Fruit fly (Drosophila melanogaster) whole organism, embryonic: ENCODE measurements around the gene Faa.
A peak's percentile ranks its signal among the peaks of the same experiment; 100 is the strongest.

Source experiments
- Adf1 ChIP-seq: fragments of 200-800 bp; sonication (Bioruptor generic); IDR thresholded peaks from 2 replicates; pipeline ENCODE4 v1.3.6; 2022; ENCODE audit warnings: missing biosample characterization, missing genetic modification characterization
- Awh ChIP-seq: fragments of 200-800 bp; sonication (Bioruptor generic); IDR thresholded peaks from 2 replicates; pipeline ENCODE4, ENCODE4 v1.3.6; 2022; ENCODE audit warnings: missing biosample characterization, missing genetic modification characterization
- BtbVII ChIP-seq: fragments of 200-800 bp; sonication (Bioruptor generic); optimal IDR thresholded peaks from 3 replicates; lab custom pipeline; 2017; ENCODE audit warnings: missing biosample characterization, mild to moderate bottlenecking, missing genetic modification characterization
- CG10654 ChIP-seq: fragments of 200-800 bp; sonication (Bioruptor generic); optimal IDR thresholded peaks from 2 replicates; lab custom pipeline; 2016; ENCODE audit warnings: missing biosample characterization, missing genetic modification characterization
- CG11398 ChIP-seq: fragments of 200-800 bp; sonication (Bioruptor generic); optimal IDR thresholded peaks from 2 replicates; lab custom pipeline; 2016; ENCODE audit warnings: missing biosample characterization, missing genetic modification characterization
- CG14014 ChIP-seq: fragments of 200-800 bp; sonication (Bioruptor generic); IDR thresholded peaks from 2 replicates; pipeline ENCODE4 v1.3.6; 2022; ENCODE audit warnings: missing biosample characterization, missing genetic modification characterization
- CG14860 ChIP-seq: fragments of 200-800 bp; sonication (Bioruptor generic); IDR thresholded peaks from 3 replicates; pipeline ENCODE4 v1.3.6; 2022; ENCODE audit warnings: missing biosample characterization, missing genetic modification characterization; ENCODE audit not compliant: partially characterized antibody
- CG15269 ChIP-seq: fragments of 200-800 bp; sonication (Bioruptor generic); optimal IDR thresholded peaks from 2 replicates; lab custom pipeline; 2018; ENCODE audit warnings: missing biosample characterization, mild to moderate bottlenecking, missing genetic modification characterization, moderate library complexity
- CG15479 ChIP-seq: fragments of 200-800 bp; sonication (Bioruptor generic); optimal IDR thresholded peaks from 3 replicates; lab custom pipeline; 2019; ENCODE audit warnings: missing biosample characterization, mild to moderate bottlenecking, missing genetic modification characterization, moderate library complexity
- CG17385 ChIP-seq: fragments of 200-800 bp; sonication (Bioruptor generic); optimal IDR thresholded peaks from 3 replicates; lab custom pipeline; 2018; ENCODE audit warnings: missing biosample characterization, mild to moderate bottlenecking, missing genetic modification characterization
- CG18764 ChIP-seq: fragments of 200-800 bp; sonication (Bioruptor generic); optimal IDR thresholded peaks from 3 replicates; lab custom pipeline; 2016; ENCODE audit warnings: missing biosample characterization, missing genetic modification characterization
- CG2199 ChIP-seq: fragments of 200-800 bp; sonication (Bioruptor generic); IDR thresholded peaks from 3 replicates; pipeline ENCODE4 v1.3.6; 2022; ENCODE audit warnings: missing biosample characterization, missing genetic modification characterization
- CG3065 ChIP-seq: fragments of 200-800 bp; sonication (Bioruptor generic); optimal IDR thresholded peaks from 2 replicates; lab custom pipeline; 2016; ENCODE audit warnings: missing biosample characterization, missing genetic modification characterization
- CG34422 ChIP-seq: fragments of 200-800 bp; sonication (Bioruptor generic); IDR thresholded peaks from 3 replicates; pipeline ENCODE4 v1.3.6; 2022; ENCODE audit warnings: missing biosample characterization, missing genetic modification characterization
- CG4707 ChIP-seq: fragments of 200-800 bp; sonication (Bioruptor generic); optimal IDR thresholded peaks from 2 replicates; lab custom pipeline; 2018; ENCODE audit warnings: missing biosample characterization, mild to moderate bottlenecking, missing genetic modification characterization, moderate library complexity
- CG6254 ChIP-seq: fragments of 200-800 bp; sonication (Bioruptor generic); optimal IDR thresholded peaks from 3 replicates; lab custom pipeline; 2017; ENCODE audit warnings: mild to moderate bottlenecking, missing biosample characterization, missing genetic modification reagents, missing genetic modification characterization
- CG6654 ChIP-seq: fragments of 200-800 bp; sonication (Bioruptor generic); optimal IDR thresholded peaks from 2 replicates; lab custom pipeline; 2017; ENCODE audit warnings: missing biosample characterization, mild to moderate bottlenecking, missing genetic modification characterization
- Deaf1 ChIP-seq: fragments of 200-800 bp; optimal IDR thresholded peaks from 3 replicates; lab custom pipeline; 2019; ENCODE audit warnings: missing biosample characterization, mild to moderate bottlenecking, missing genetic modification characterization, moderate library complexity
- E2f2 ChIP-seq: fragments of 200-800 bp; sonication (Bioruptor generic); IDR thresholded peaks from 2 replicates; pipeline ENCODE4 v1.3.6; 2022; ENCODE audit warnings: missing biosample characterization, missing genetic modification characterization
- Hr39 ChIP-seq: fragments of >200 bp; optimal IDR thresholded peaks from 2 replicates; lab custom pipeline; 2017
- Jarid2 ChIP-seq: fragments of 200-800 bp; sonication (Bioruptor generic); optimal IDR thresholded peaks from 3 replicates; lab custom pipeline; 2017; ENCODE audit warnings: mild to moderate bottlenecking, missing biosample characterization, missing genetic modification reagents, missing genetic modification characterization
- Lhr ChIP-seq: fragments of 200-800 bp; sonication (Bioruptor generic); optimal IDR thresholded peaks from 3 replicates; lab custom pipeline; 2017; ENCODE audit warnings: mild to moderate bottlenecking, missing biosample characterization, missing genetic modification reagents, missing genetic modification characterization
- Mad ChIP-seq: fragments of 200-800 bp; sonication (Bioruptor generic); optimal IDR thresholded peaks from 2 replicates; lab custom pipeline; 2016; ENCODE audit warnings: missing biosample characterization, missing genetic modification characterization
- Med ChIP-seq: fragments of 200-800 bp; sonication (Bioruptor generic); peaks from one replicate; lab custom pipeline; 2016; ENCODE audit warnings: missing biosample characterization, missing genetic modification characterization, mild to moderate bottlenecking, inconsistent platforms, moderate library complexity
- Myb ChIP-seq: fragments of 200-800 bp; sonication (Bioruptor generic); optimal IDR thresholded peaks from 2 replicates; lab custom pipeline; 2016; ENCODE audit warnings: missing biosample characterization, missing genetic modification characterization
- PHDP ChIP-seq: fragments of 200-800 bp; sonication (Bioruptor generic); optimal IDR thresholded peaks from 3 replicates; lab custom pipeline; 2018; ENCODE audit warnings: missing biosample characterization, mild to moderate bottlenecking, missing genetic modification characterization, moderate library complexity
- Sox102F ChIP-seq: fragments of 200-800 bp; sonication (Bioruptor generic); optimal IDR thresholded peaks from 2 replicates; lab custom pipeline; 2018; ENCODE audit warnings: missing biosample characterization, mild to moderate bottlenecking, missing genetic modification characterization, moderate library complexity
- Sry-δ ChIP-seq: fragments of 200-800 bp; sonication (Bioruptor generic); optimal IDR thresholded peaks from 2 replicates; lab custom pipeline; 2016; ENCODE audit warnings: missing biosample characterization, missing genetic modification characterization
- Trl ChIP-seq, 3 experiments: fragments of >200 bp in 2 of 3; fragments of 200-800 bp in 1 of 3; sonication (Bioruptor generic) in 1 of 3; optimal IDR thresholded peaks; 2 replicates in 1 of 3; 3 replicates in 2 of 3; lab custom pipeline; 2016 to 2017; ENCODE audit warnings: missing biosample characterization in 1 of 3, missing genetic modification characterization in 1 of 3
- abd-A ChIP-seq: fragments of 200-800 bp; sonication (Bioruptor generic); optimal IDR thresholded peaks from 3 replicates; lab custom pipeline; 2019; ENCODE audit warnings: missing biosample characterization, mild to moderate bottlenecking, missing genetic modification characterization, moderate library complexity
- bowl ChIP-seq: fragments of 200-800 bp; sonication (Bioruptor generic); IDR thresholded peaks from 2 replicates; pipeline ENCODE4 v1.3.6; 2022; ENCODE audit warnings: missing biosample characterization, missing genetic modification characterization
- chm ChIP-seq: fragments of 200-800 bp; sonication (Bioruptor generic); IDR thresholded peaks from 2 replicates; pipeline ENCODE4 v1.3.6; 2022; ENCODE audit warnings: missing biosample characterization, missing genetic modification characterization
- esg ChIP-seq: fragments of 200-800 bp; sonication (Bioruptor generic); conservative IDR thresholded peaks from 2 replicates; pipeline ENCODE4 v1.3.6; 2022; ENCODE audit warnings: missing biosample characterization, missing genetic modification characterization
- eve ChIP-seq, 2 experiments: fragments of >200 bp; optimal IDR thresholded peaks; 2 replicates each; lab custom pipeline; 2017; ENCODE audit warnings: missing biosample characterization in 2 of 2, missing genetic modification characterization in 2 of 2
- eyg ChIP-seq: fragments of 200-800 bp; sonication (Bioruptor generic); optimal IDR thresholded peaks from 3 replicates; lab custom pipeline; 2016; ENCODE audit warnings: missing biosample characterization, missing genetic modification characterization
- fd3F ChIP-seq: fragments of 200-800 bp; sonication (Bioruptor generic); optimal IDR thresholded peaks from 2 replicates; lab custom pipeline; 2018; ENCODE audit warnings: missing biosample characterization, mild to moderate bottlenecking, missing genetic modification characterization, moderate library complexity
- gce ChIP-seq: fragments of 200-800 bp; sonication (Bioruptor generic); IDR thresholded peaks from 3 replicates; pipeline ENCODE4 v1.3.6; 2022; ENCODE audit warnings: missing biosample characterization, missing genetic modification characterization
- hbn ChIP-seq: fragments of 200-800 bp; sonication (Bioruptor generic); IDR thresholded peaks from 2 replicates; pipeline ENCODE4 v1.3.6; 2022; ENCODE audit warnings: missing biosample characterization, missing genetic modification characterization; ENCODE audit not compliant: partially characterized antibody
- ind ChIP-seq: fragments of 200-800 bp; sonication (Bioruptor generic); optimal IDR thresholded peaks from 3 replicates; lab custom pipeline; 2016; ENCODE audit warnings: missing biosample characterization, missing genetic modification characterization
- knrl ChIP-seq: fragments of 200-800 bp; sonication (Bioruptor generic); IDR thresholded peaks from 3 replicates; pipeline ENCODE4 v1.3.6; 2022; ENCODE audit warnings: missing biosample characterization, missing genetic modification characterization; ENCODE audit not compliant: partially characterized antibody
- mirr ChIP-seq: fragments of 200-800 bp; sonication (Bioruptor generic); optimal IDR thresholded peaks from 3 replicates; lab custom pipeline; 2018; ENCODE audit warnings: missing biosample characterization, mild to moderate bottlenecking, missing genetic modification characterization
- nom ChIP-seq: fragments of 200-800 bp; sonication (Bioruptor generic); optimal IDR thresholded peaks from 2 replicates; lab custom pipeline; 2017; ENCODE audit warnings: missing biosample characterization, missing genetic modification characterization, mild to moderate bottlenecking, moderate library complexity, missing genetic modification reagents
- onecut ChIP-seq: fragments of 200-800 bp; sonication (Bioruptor generic); IDR thresholded peaks from 2 replicates; pipeline ENCODE4 v1.3.6; 2022; ENCODE audit warnings: missing biosample characterization, missing genetic modification characterization
- peb ChIP-seq: fragments of 200-800 bp; sonication (Bioruptor generic); IDR thresholded peaks from 2 replicates; pipeline ENCODE4 v1.3.6; 2022; ENCODE audit warnings: missing biosample characterization, missing genetic modification characterization
- pzg ChIP-seq: fragments of 200-800 bp; sonication (Bioruptor generic); optimal IDR thresholded peaks from 3 replicates; lab custom pipeline; 2018; ENCODE audit warnings: missing biosample characterization, mild to moderate bottlenecking, missing genetic modification characterization, moderate library complexity
- slou ChIP-seq: fragments of 200-800 bp; sonication (Bioruptor generic); optimal IDR thresholded peaks from 3 replicates; lab custom pipeline; 2016; ENCODE audit warnings: missing biosample characterization, missing genetic modification characterization
- sna ChIP-seq: fragments of 200-800 bp; sonication (Bioruptor generic); IDR thresholded peaks from 2 replicates; pipeline ENCODE4 v1.3.6; 2022; ENCODE audit warnings: missing biosample characterization, missing genetic modification characterization; ENCODE audit not compliant: partially characterized antibody
- sob ChIP-seq: fragments of 200-800 bp; sonication (Bioruptor generic); IDR thresholded peaks from 2 replicates; pipeline ENCODE4 v1.3.6; 2022; ENCODE audit warnings: missing biosample characterization, missing genetic modification characterization
- sr ChIP-seq: fragments of 200-800 bp; sonication (Bioruptor generic); IDR thresholded peaks from 3 replicates; pipeline ENCODE4 v1.3.6; 2022; ENCODE audit warnings: missing biosample characterization, missing genetic modification characterization
- stwl ChIP-seq: fragments of 200-800 bp; sonication (Bioruptor generic); optimal IDR thresholded peaks from 3 replicates; lab custom pipeline; 2018; ENCODE audit warnings: missing biosample characterization, mild to moderate bottlenecking, missing genetic modification characterization, moderate library complexity
- tgo ChIP-seq: fragments of 200-800 bp; sonication (Bioruptor generic); IDR thresholded peaks from 3 replicates; pipeline ENCODE4 v1.3.6; 2022; ENCODE audit warnings: missing biosample characterization, missing genetic modification characterization

Faa gene

dm6 chr3L:4108072-4108843 is 34.5 kb upstream of the Faa start, which contains the start of gene Ack (continued):
- no peak for TF ChIP-seq CG10654
- TF ChIP-seq Sry-δ: peak; percentile 85
- TF ChIP-seq CG34422 (GFP tag; lab: Robert Waterston, UW): 0 out of 3 replicates have a peak, but pooled peaks have one; percentile 46
- TF ChIP-seq Lhr (GFP tag; lab: Kevin White, UChicago): no peak
- no peak for TF ChIP-seq sob (GFP tag; lab: Robert Waterston, UW)
- no peak for TF ChIP-seq slou (GFP tag; lab: Kevin White, UChicago)
- peak; percentile 52 for TF ChIP-seq E2f2 (GFP tag; lab: Robert Waterston, UW)
- peak; percentile 18 for TF ChIP-seq mirr (GFP tag; lab: Kevin White, UChicago)
- TF ChIP-seq bowl (GFP tag; lab: Robert Waterston, UW): no peak
- no peak for TF ChIP-seq CG3065 (GFP tag; lab: Kevin White, UChicago)
- TF ChIP-seq Sox102F: no peak
- TF ChIP-seq Hr39 (lab: Kevin White, UChicago): no peak
- peak; percentile 35 for TF ChIP-seq stwl (tag; lab: Kevin White, UChicago)
- no peak for TF ChIP-seq Trl (optimal IDR thresholded peaks at IDR 0.05; lab: Kevin White, UChicago)
- no peak for TF ChIP-seq Trl (GFP tag; optimal IDR thresholded peaks at IDR 0.05; lab: Kevin White, UChicago)
- TF ChIP-seq chm: no peak
- TF ChIP-seq peb (GFP tag; lab: Robert Waterston, UW): no peak
- TF ChIP-seq knrl (GFP tag; lab: Robert Waterston, UW): peak; percentile 80
- peak; percentile 95 for TF ChIP-seq Adf1 (GFP tag; lab: Robert Waterston, UW)
- TF ChIP-seq Jarid2: no peak
- no peak for TF ChIP-seq onecut (GFP tag; lab: Robert Waterston, UW)
- peak; percentile 40; the same call in 1 of the 3 replicates for TF ChIP-seq sr (GFP tag; lab: Robert Waterston, UW)
- TF ChIP-seq eve (GFP tag; optimal IDR thresholded peaks at IDR 0.05; lab: Kevin White, UChicago): no peak
- no peak for TF ChIP-seq CG15269 (tag; lab: Kevin White, UChicago)
- no peak for TF ChIP-seq CG14014 (GFP tag; lab: Robert Waterston, UW)
- TF ChIP-seq gce (GFP tag; lab: Robert Waterston, UW): no peak
- TF ChIP-seq Mad (GFP tag; lab: Kevin White, UChicago): no peak
- TF ChIP-seq hbn: peak; percentile 86
- peak; percentile 90 for TF ChIP-seq Myb
- no peak for TF ChIP-seq CG11398 (GFP tag; lab: Kevin White, UChicago)
- no peak for TF ChIP-seq BtbVII (GFP tag; lab: Kevin White, UChicago)
- peak; percentile 64 for TF ChIP-seq sna (GFP tag; lab: Robert Waterston, UW)
- TF ChIP-seq abd-A: peak; percentile 16
- peak; percentile 67 for TF ChIP-seq CG14860 (GFP tag; lab: Robert Waterston, UW)
- no peak for TF ChIP-seq esg (GFP tag; lab: Robert Waterston, UW)
- peak; percentile 64 for TF ChIP-seq pzg (GFP tag; lab: Kevin White, UChicago)
- TF ChIP-seq Deaf1 (tag; lab: Kevin White, UChicago): peak; percentile 38
- no peak for TF ChIP-seq eyg (GFP tag; lab: Kevin White, UChicago)
- TF ChIP-seq CG6654 (GFP tag; lab: Kevin White, UChicago): no peak
- no peak for TF ChIP-seq PHDP (tag; lab: Kevin White, UChicago)

- no peak for TF ChIP-seq fd3F
- no peak for TF ChIP-seq CG6254 (GFP tag; lab: Kevin White, UChicago)
- TF ChIP-seq CG17385 (GFP tag; lab: Kevin White, UChicago): no peak
- TF ChIP-seq CG2199: 0 out of 3 replicates have a peak, but pooled peaks have one; percentile 49
- no peak for TF ChIP-seq tgo (GFP tag; lab: Robert Waterston, UW)
- peak; percentile 24 for TF ChIP-seq nom (GFP tag; lab: Kevin White, UChicago)
- no peak for TF ChIP-seq CG15479
- no peak for TF ChIP-seq CG18764 (GFP tag; lab: Kevin White, UChicago)
- TF ChIP-seq CG4707 (GFP tag; lab: Kevin White, UChicago): peak; percentile 46
- peak; percentile 52 for TF ChIP-seq Med
- no peak for TF ChIP-seq ind (GFP tag; lab: Kevin White, UChicago)
- no peak for TF ChIP-seq Awh (GFP tag; lab: Robert Waterston, UW)
- no peak for TF ChIP-seq PHDP (tag; lab: Kevin White, UChicago)
These were observed 33.4 kb upstream of the Faa start for dm6 chr3L:4107120-4107519.
